Worm (Caenorhabditis elegans) whole organism, mixed stage, embryonic: ENCODE results near the gene K11H12.8.

ENCODE experiments used
- M03D4.4 ChIP-seq: sonication (generic microtip); optimal IDR thresholded peaks from 2 replicates; lab custom pipeline; 2017; ENCODE audit warnings: mild to moderate bottlenecking, missing genetic modification characterization, missing compliant biosample characterization
- bed-3 ChIP-seq: fragments of 200-800 bp; sonication (Bioruptor generic); optimal IDR thresholded peaks from 3 replicates; lab custom pipeline; 2018; ENCODE audit warnings: mild to moderate bottlenecking, missing genetic modification characterization, moderate library complexity, missing compliant biosample characterization
- blmp-1 ChIP-seq: fragments of 150-350 bp; optimal IDR thresholded peaks from 2 replicates; lab custom pipeline; 2014; ENCODE audit warnings: missing biosample characterization, missing genetic modification characterization
- ceh-39 ChIP-seq: fragments of 150-350 bp; optimal IDR thresholded peaks from 2 replicates; lab custom pipeline; 2014; ENCODE audit warnings: missing biosample characterization, missing genetic modification characterization
- ceh-43 ChIP-seq: fragments of 200-800 bp; sonication (Bioruptor generic); optimal IDR thresholded peaks from 2 replicates; lab custom pipeline; 2018; ENCODE audit warnings: mild to moderate bottlenecking, missing genetic modification characterization, moderate library complexity, missing compliant biosample characterization
- ces-1 ChIP-seq: fragments of 150-350 bp; optimal IDR thresholded peaks from 2 replicates; lab custom pipeline; 2014; ENCODE audit warnings: missing biosample characterization, missing genetic modification reagents, missing genetic modification characterization
- cnd-1 ChIP-seq: fragments of 200-800 bp; sonication (Bioruptor generic); optimal IDR thresholded peaks from 2 replicates; lab custom pipeline; 2018; ENCODE audit warnings: mild to moderate bottlenecking, missing genetic modification characterization, missing compliant biosample characterization
- drap-1 ChIP-seq: fragments of 200-800 bp; sonication (Bioruptor generic); optimal IDR thresholded peaks from 3 replicates; lab custom pipeline; 2018; ENCODE audit warnings: mild to moderate bottlenecking, missing genetic modification characterization, missing compliant biosample characterization
- elt-1 ChIP-seq: sonication (generic microtip); optimal IDR thresholded peaks from 2 replicates; lab custom pipeline; 2017; ENCODE audit warnings: missing genetic modification characterization, mild to moderate bottlenecking, missing compliant biosample characterization, antibody characterized with exemption, moderate library complexity, borderline replicate concordance; ENCODE audit not compliant: insufficient read depth
- elt-3 ChIP-seq: fragments of 150-350 bp; optimal IDR thresholded peaks from 2 replicates; lab custom pipeline; 2014; ENCODE audit warnings: missing biosample characterization, missing genetic modification characterization
- ham-2 ChIP-seq: fragments of 200-800 bp; sonication (Bioruptor generic); optimal IDR thresholded peaks from 2 replicates; lab custom pipeline; 2018; ENCODE audit warnings: mild to moderate bottlenecking, missing genetic modification characterization, missing compliant biosample characterization
- hlh-1 ChIP-seq: fragments of 150-350 bp; optimal IDR thresholded peaks from 2 replicates; lab custom pipeline; 2014; ENCODE audit warnings: missing biosample characterization, missing genetic modification reagents, missing genetic modification characterization
- lin-13 ChIP-seq: fragments of 150-350 bp; optimal IDR thresholded peaks from 2 replicates; lab custom pipeline; 2014; ENCODE audit warnings: missing biosample characterization, missing genetic modification characterization
- lin-32 ChIP-seq: fragments of 200-800 bp; sonication (Bioruptor generic); optimal IDR thresholded peaks from 2 replicates; lab custom pipeline; 2018; ENCODE audit warnings: mild to moderate bottlenecking, missing genetic modification characterization, missing compliant biosample characterization
- lsy-2 ChIP-seq: fragments of 150-350 bp; optimal IDR thresholded peaks from 2 replicates; lab custom pipeline; 2014; ENCODE audit warnings: missing biosample characterization, missing genetic modification characterization
- mab-5 ChIP-seq: fragments of 150-350 bp; optimal IDR thresholded peaks from 2 replicates; lab custom pipeline; 2014; ENCODE audit warnings: missing biosample characterization, missing genetic modification characterization
- mep-1 ChIP-seq: fragments of 150-350 bp; optimal IDR thresholded peaks from 2 replicates; lab custom pipeline; 2017; ENCODE audit warnings: missing biosample characterization, missing genetic modification reagents, missing genetic modification characterization, inconsistent platforms
- mls-2 ChIP-seq: sonication (generic microtip); optimal IDR thresholded peaks from 2 replicates; lab custom pipeline; 2016; ENCODE audit warnings: mild to moderate bottlenecking, missing genetic modification characterization, moderate library complexity, missing compliant biosample characterization
- nhr-12 ChIP-seq: fragments of 150-350 bp; optimal IDR thresholded peaks from 2 replicates; lab custom pipeline; 2014; ENCODE audit warnings: missing biosample characterization, missing genetic modification characterization
- nhr-2 ChIP-seq: fragments of 150-350 bp; optimal IDR thresholded peaks from 2 replicates; lab custom pipeline; 2014; ENCODE audit warnings: missing biosample characterization, missing genetic modification characterization
- nhr-237 ChIP-seq: fragments of 150-350 bp; optimal IDR thresholded peaks from 2 replicates; lab custom pipeline; 2014; ENCODE audit warnings: missing biosample characterization, missing genetic modification characterization
- nhr-28 ChIP-seq: fragments of 150-350 bp; optimal IDR thresholded peaks from 2 replicates; lab custom pipeline; 2014; ENCODE audit warnings: missing biosample characterization, missing genetic modification characterization
- nhr-76 ChIP-seq: sonication (generic microtip); optimal IDR thresholded peaks from 2 replicates; lab custom pipeline; 2017; ENCODE audit warnings: missing biosample characterization, missing genetic modification characterization
- pha-4 ChIP-seq: fragments of 150-350 bp; optimal IDR thresholded peaks from 2 replicates; lab custom pipeline; 2018; ENCODE audit warnings: missing biosample characterization, missing genetic modification reagents, missing genetic modification characterization
- sem-2 ChIP-seq: fragments of 200-800 bp; sonication (Bioruptor generic); optimal IDR thresholded peaks from 2 replicates; lab custom pipeline; 2018; ENCODE audit warnings: mild to moderate bottlenecking, missing genetic modification characterization, missing compliant biosample characterization
- snpc-4 ChIP-seq: fragments of 150-350 bp; optimal IDR thresholded peaks from 2 replicates; lab custom pipeline; 2014; ENCODE audit warnings: missing biosample characterization, missing genetic modification characterization
- sptf-1 ChIP-seq: sonication (generic microtip); optimal IDR thresholded peaks from 2 replicates; lab custom pipeline; 2017; ENCODE audit warnings: mild to moderate bottlenecking, missing genetic modification characterization, moderate library complexity, missing compliant biosample characterization
- tbx-8 ChIP-seq: fragments of 200-800 bp; sonication (Bioruptor generic); optimal IDR thresholded peaks from 2 replicates; lab custom pipeline; 2018; ENCODE audit warnings: mild to moderate bottlenecking, missing genetic modification characterization, moderate library complexity, missing compliant biosample characterization
- unc-120 ChIP-seq: sonication (generic microtip); optimal IDR thresholded peaks from 2 replicates; lab custom pipeline; 2017; ENCODE audit warnings: missing genetic modification characterization, missing compliant biosample characterization; ENCODE audit not compliant: poor library complexity, severe bottlenecking
- unc-62 ChIP-seq: fragments of 150-350 bp; optimal IDR thresholded peaks from 2 replicates; lab custom pipeline; 2014; ENCODE audit warnings: missing biosample characterization, missing genetic modification reagents, missing genetic modification characterization
- zip-8 ChIP-seq: fragments of 150-350 bp; optimal IDR thresholded peaks from 2 replicates; lab custom pipeline; 2014; ENCODE audit warnings: missing biosample characterization, missing genetic modification characterization
- ztf-11 ChIP-seq: fragments of 150-350 bp; optimal IDR thresholded peaks from 2 replicates; lab custom pipeline; 2014; ENCODE audit warnings: missing biosample characterization, missing genetic modification characterization

The K11H12.8 gene

DNA sequence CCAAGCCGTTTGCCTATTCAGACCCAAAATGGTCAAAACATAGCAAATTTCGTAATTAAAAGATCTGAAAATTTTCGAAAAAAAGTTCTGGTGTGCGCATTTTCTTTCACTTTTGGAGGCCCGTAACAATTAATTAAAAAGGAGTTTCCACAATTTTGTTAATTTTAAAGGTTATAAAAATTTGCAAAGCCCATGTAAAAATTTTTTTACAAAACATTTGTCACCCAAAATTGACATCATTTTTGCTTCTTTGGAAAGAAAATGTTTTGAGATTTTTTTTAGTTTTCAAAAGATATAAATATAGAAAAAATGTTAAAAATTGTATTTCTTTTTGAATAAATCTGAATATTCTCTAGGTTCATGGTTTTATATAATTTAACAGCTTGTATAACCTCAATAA lies 11.8 kb downstream of the K11H12.8 start, which contains the start of gene K11H12.6:
K11H12.6 (plus strand) TSS at position 301 of the 400 bp plus-strand sequence.
- no peak for TF ChIP-seq elt-1 (tag; lab: Kevin White, UChicago)
- no peak for TF ChIP-seq hlh-1 (tag; lab: Kevin White, UChicago)
- no peak for TF ChIP-seq nhr-237 (tag; lab: Kevin White, UChicago)
- no peak for TF ChIP-seq unc-120 (tag; lab: Kevin White, UChicago)
- TF ChIP-seq ces-1 (GFP tag; lab: Kevin White, UChicago), result no peak
- no peak for TF ChIP-seq mls-2
- no peak for TF ChIP-seq lin-13
- no peak for TF ChIP-seq sptf-1 (tag; lab: Kevin White, UChicago)
- TF ChIP-seq nhr-12 (tag; lab: Kevin White, UChicago), result no peak
- TF ChIP-seq elt-3 (tag; lab: Kevin White, UChicago), result no peak
- no peak for TF ChIP-seq snpc-4 (tag; lab: Kevin White, UChicago)
- no peak for TF ChIP-seq nhr-76 (tag; lab: Kevin White, UChicago)
- TF ChIP-seq blmp-1 (tag; lab: Kevin White, UChicago), result no peak
- no peak for TF ChIP-seq unc-62 (GFP tag; lab: Kevin White, UChicago)
- no peak for TF ChIP-seq nhr-2 (tag; lab: Kevin White, UChicago)

DNA sequence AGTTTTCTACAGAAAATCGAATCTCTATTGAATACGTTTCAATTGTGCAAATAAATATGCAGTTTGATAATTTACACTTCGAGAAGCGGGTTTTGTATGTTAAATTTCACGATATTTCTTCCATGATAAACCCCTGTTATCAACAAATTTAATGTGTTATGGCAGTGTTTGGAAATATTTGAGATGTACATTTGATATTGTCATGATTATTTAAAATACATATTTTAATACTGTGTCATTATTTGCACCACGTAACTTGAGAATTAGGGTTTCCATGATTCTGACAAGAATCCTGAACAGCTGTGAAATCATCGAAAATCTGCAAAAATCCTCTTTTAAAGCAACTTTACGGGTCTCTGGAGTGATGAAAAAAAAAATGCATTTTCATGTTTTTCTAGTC lies 15.3 kb downstream of the K11H12.8 start, which contains the start of gene K11H12.11:
K11H12.11 (minus strand) TSS at position 101 of the 400 bp plus-strand sequence.
- TF ChIP-seq cnd-1, result no peak
- TF ChIP-seq sptf-1 (tag; lab: Kevin White, UChicago), result no peak
- TF ChIP-seq unc-120 (tag; lab: Kevin White, UChicago), result no peak
- no peak for TF ChIP-seq elt-3 (tag; lab: Kevin White, UChicago)

- TF ChIP-seq lin-13 (no peak), cnd-1 (no peak)
These were observed 18.1 kb downstream of the K11H12.8 start, which contains the start of gene K11H12.3 for ce11 chrIV:673313-673712. TSS of gene K11H12.3 (minus strand) at chrIV:673480.

DNA sequence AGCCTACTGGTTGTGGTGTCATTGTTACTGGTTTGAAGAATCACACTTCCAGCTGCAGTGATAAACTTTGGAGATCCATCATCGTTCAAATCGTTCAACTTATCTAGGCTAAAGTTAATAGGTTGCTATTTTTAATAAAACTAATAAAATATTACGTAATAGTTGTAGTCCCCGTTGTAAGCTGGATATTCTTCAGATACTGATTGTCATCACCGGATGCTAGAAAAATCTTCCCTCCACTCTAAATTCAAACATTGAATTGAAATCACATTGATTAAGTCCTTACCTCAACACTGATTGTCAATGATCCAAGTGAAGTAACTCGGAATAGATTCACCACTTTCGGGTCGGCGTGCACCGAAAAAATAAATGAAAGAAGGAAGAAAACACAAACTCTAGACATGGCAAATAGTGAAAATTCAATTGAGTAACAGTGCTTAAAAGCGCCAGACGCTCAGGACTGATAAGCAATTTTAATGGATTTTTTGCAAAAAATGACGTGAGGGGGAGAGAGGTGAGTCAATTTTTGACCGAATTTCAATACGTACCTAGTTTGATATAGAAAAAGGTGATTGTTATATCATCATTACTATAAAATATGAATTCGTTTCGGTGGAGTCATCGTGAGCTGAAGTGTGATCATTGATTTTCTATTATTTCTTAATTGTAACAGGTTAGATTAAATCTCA lies 20.4 kb downstream of the K11H12.8 start, which contains the start of the genes K11H12.4 and K11H12.10:
K11H12.4 (minus strand) TSS at position 413 of the 689 bp plus-strand sequence.
K11H12.10 (plus strand) TSS at position 605 of the 689 bp plus-strand sequence.
- TF ChIP-seq ceh-43 (GFP tag; lab: Kevin White, UChicago) (no peak), sptf-1 (tag; lab: Kevin White, UChicago) (no peak), lsy-2 (tag; lab: Kevin White, UChicago) (no peak), zip-8 (tag; lab: Kevin White, UChicago) (peak; percentile 84)

ce11 chrIV:676280-676679 lies 21.1 kb downstream of the K11H12.8 start, which contains the start of gene K11H12.5:
TSS of gene K11H12.5 (plus strand) at chrIV:676580.
- no peak for TF ChIP-seq lin-13
- TF ChIP-seq drap-1 (GFP tag; lab: Kevin White, UChicago), result no peak
- no peak for TF ChIP-seq nhr-237 (tag; lab: Kevin White, UChicago)
- TF ChIP-seq zip-8 (tag; lab: Kevin White, UChicago), result no peak
- no peak for TF ChIP-seq unc-120 (tag; lab: Kevin White, UChicago)
- no peak for TF ChIP-seq unc-62 (GFP tag; lab: Kevin White, UChicago)
- TF ChIP-seq bed-3 (GFP tag; lab: Kevin White, UChicago), result no peak
- TF ChIP-seq mab-5 (tag; lab: Kevin White, UChicago), result no peak
- TF ChIP-seq ceh-39 (tag; lab: Kevin White, UChicago), result no peak

DNA sequence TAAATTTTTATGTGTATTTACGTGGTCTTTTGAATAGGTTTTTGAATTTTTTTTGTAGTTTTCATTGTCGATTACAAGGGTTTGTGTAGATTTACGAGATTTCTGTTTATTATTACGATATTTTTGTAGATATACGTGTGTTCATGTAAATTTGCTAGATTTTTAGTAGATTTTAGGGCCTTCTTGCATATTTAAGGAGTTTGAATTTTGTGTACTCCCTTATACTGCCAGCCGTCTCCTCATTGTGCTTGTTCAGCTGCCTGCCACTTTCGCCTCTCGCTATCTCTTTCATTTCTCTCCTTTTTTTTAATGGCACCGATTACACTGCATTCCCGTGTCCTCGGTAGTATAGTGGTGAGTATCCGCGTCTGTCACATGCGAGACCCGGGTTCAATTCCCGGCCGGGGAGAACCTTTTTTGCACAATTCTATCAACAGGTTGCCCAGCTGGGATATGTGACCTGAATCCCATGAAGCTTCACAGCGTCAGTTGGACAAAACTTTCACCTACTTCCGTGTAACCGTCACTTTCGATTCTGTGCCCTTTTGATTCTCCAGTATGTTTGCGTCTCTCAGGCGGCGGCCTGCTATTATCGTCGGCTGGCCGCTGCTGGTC lies 27.6 kb downstream of the K11H12.8 start:
- TF ChIP-seq drap-1 (GFP tag; lab: Kevin White, UChicago) (peak; percentile 81), mls-2 (peak; percentile 88), pha-4 (tag; lab: Kevin White, UChicago) (no peak), M03D4.4 (peak; percentile 84), mep-1 (tag; lab: Kevin White, UChicago) (peak; percentile 50), sptf-1 (tag; lab: Kevin White, UChicago) (peak; percentile 91), elt-1 (tag; lab: Kevin White, UChicago) (no peak), zip-8 (tag; lab: Kevin White, UChicago) (no peak), nhr-76 (tag; lab: Kevin White, UChicago) (no peak), ceh-43 (GFP tag; lab: Kevin White, UChicago) (peak; percentile 76), sem-2 (GFP tag; lab: Kevin White, UChicago) (peak; percentile 73), nhr-28 (tag; lab: Kevin White, UChicago) (no peak), lsy-2 (tag; lab: Kevin White, UChicago) (peak; percentile 8), snpc-4 (tag; lab: Kevin White, UChicago) (no peak), cnd-1 (peak; percentile 88), tbx-8 (GFP tag; lab: Kevin White, UChicago) (peak; percentile 10), blmp-1 (tag; lab: Kevin White, UChicago) (peak; percentile 89), elt-3 (tag; lab: Kevin White, UChicago) (no peak), ceh-39 (tag; lab: Kevin White, UChicago) (no peak), unc-120 (tag; lab: Kevin White, UChicago) (peak; percentile 89), nhr-2 (tag; lab: Kevin White, UChicago) (no peak), nhr-12 (tag; lab: Kevin White, UChicago) (no peak), ham-2 (GFP tag; lab: Kevin White, UChicago) (peak; percentile 79), lin-13 (no peak), ztf-11 (tag; lab: Kevin White, UChicago) (no peak), hlh-1 (tag; lab: Kevin White, UChicago) (peak; percentile 0), unc-62 (GFP tag; lab: Kevin White, UChicago) (peak; percentile 25), lin-32 (peak; percentile 48), mab-5 (tag; lab: Kevin White, UChicago) (no peak)
